Worm (Caenorhabditis elegans) whole organism, L4/young adult: ENCODE measurements around the gene Y47A7.2.

Experiments used
- W03F9.2 ChIP-seq: fragments of 150-350 bp; optimal IDR thresholded peaks from 2 replicates; lab custom pipeline; 2014; ENCODE audit warnings: missing biosample characterization, missing genetic modification characterization
- dao-5 ChIP-seq: sonication (generic microtip); optimal IDR thresholded peaks from 2 replicates; lab custom pipeline; 2016; ENCODE audit warnings: missing genotype, missing genetic modification characterization, moderate library complexity, missing compliant biosample characterization
- him-1 ChIP-seq: sonication (generic microtip); optimal IDR thresholded peaks from 2 replicates; lab custom pipeline; 2016; ENCODE audit warnings: missing genotype, missing genetic modification reagents, missing genetic modification characterization, missing compliant biosample characterization

Y47A7.2 gene

ce11 chrV:5192501-5192900 is 5.6 kb downstream of the Y47A7.2 start, which contains the start of gene C03A7.13:
Gene C03A7.13, minus strand, starts transcription at chrV:5192543.
- no peak for TF ChIP-seq him-1 (tag; lab: Kevin White, UChicago)
- TF ChIP-seq dao-5 (tag; lab: Kevin White, UChicago): no peak
- no peak for TF ChIP-seq W03F9.2 (tag; lab: Kevin White, UChicago)

- no peak for TF ChIP-seq W03F9.2 (tag; lab: Kevin White, UChicago)
- TF ChIP-seq dao-5 (tag; lab: Kevin White, UChicago): no peak
- TF ChIP-seq him-1 (tag; lab: Kevin White, UChicago): no peak
These were observed 16.5 kb downstream of the Y47A7.2 start, which contains the start of gene C03A7.2 for ce11 chrV:5181612-5182011. Gene C03A7.2, plus strand, starts transcription at chrV:5181912.

- no peak for TF ChIP-seq dao-5 (tag; lab: Kevin White, UChicago)
- no peak for TF ChIP-seq him-1 (tag; lab: Kevin White, UChicago)
- no peak for TF ChIP-seq W03F9.2 (tag; lab: Kevin White, UChicago)
These were observed 20.1 kb downstream of the Y47A7.2 start for ce11 chrV:5178051-5178450.

- no peak for TF ChIP-seq dao-5 (tag; lab: Kevin White, UChicago)
- TF ChIP-seq W03F9.2 (tag; lab: Kevin White, UChicago): no peak
- TF ChIP-seq him-1 (tag; lab: Kevin White, UChicago): no peak
These were observed 20.9 kb downstream of the Y47A7.2 start, which contains the start of gene ugt-51 for ce11 chrV:5177209-5177608. Gene ugt-51, minus strand, starts transcription at chrV:5177309.

ce11 chrV:5172833-5173232 is 25.3 kb downstream of the Y47A7.2 start, which contains the start of gene srt-65:
Gene srt-65, minus strand, starts transcription at chrV:5172933.
- TF ChIP-seq W03F9.2 (tag; lab: Kevin White, UChicago): no peak
- no peak for TF ChIP-seq dao-5 (tag; lab: Kevin White, UChicago)
- TF ChIP-seq him-1 (tag; lab: Kevin White, UChicago): no peak

ce11 chrV:5169586-5169985 is 28.6 kb downstream of the Y47A7.2 start, which contains the start of gene srt-64:
Gene srt-64, minus strand, starts transcription at chrV:5169686.
- no peak for TF ChIP-seq W03F9.2 (tag; lab: Kevin White, UChicago)
- TF ChIP-seq him-1 (tag; lab: Kevin White, UChicago): no peak
- no peak for TF ChIP-seq dao-5 (tag; lab: Kevin White, UChicago)

ce11 chrV:5165426-5165825 is 32.7 kb downstream of the Y47A7.2 start, which contains the start of gene srw-140:
Gene srw-140, plus strand, starts transcription at chrV:5165726.
- no peak for TF ChIP-seq dao-5 (tag; lab: Kevin White, UChicago)
- TF ChIP-seq W03F9.2 (tag; lab: Kevin White, UChicago): no peak
- no peak for TF ChIP-seq him-1 (tag; lab: Kevin White, UChicago)

DNA sequence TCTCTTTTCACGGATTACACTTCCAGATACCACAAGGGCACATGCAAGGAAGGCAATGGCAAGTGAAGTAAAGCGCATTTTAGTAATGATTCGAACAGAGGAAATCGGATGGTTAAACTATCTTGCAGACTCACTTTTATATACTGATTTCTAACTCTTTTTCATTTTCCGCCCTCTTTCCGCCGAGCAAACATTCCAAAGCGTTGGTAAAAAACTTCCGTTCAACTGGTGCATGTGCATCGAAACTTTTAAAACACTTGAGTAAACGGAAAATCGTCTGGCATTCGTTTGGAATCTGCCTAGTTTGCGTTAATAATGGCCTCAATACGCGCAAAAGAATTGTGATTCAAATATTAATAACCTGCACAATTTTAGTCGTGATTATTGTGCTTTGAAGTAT is 33.5 kb downstream of the Y47A7.2 start, which contains the start of gene abu-7:
Gene abu-7 (minus strand): TSS at position 101 of the 400 bp plus-strand sequence.
- TF ChIP-seq him-1 (tag; lab: Kevin White, UChicago): no peak
- TF ChIP-seq W03F9.2 (tag; lab: Kevin White, UChicago): no peak
- TF ChIP-seq dao-5 (tag; lab: Kevin White, UChicago): no peak

- TF ChIP-seq him-1 (tag; lab: Kevin White, UChicago): no peak
- TF ChIP-seq W03F9.2 (tag; lab: Kevin White, UChicago): no peak
- no peak for TF ChIP-seq dao-5 (tag; lab: Kevin White, UChicago)
These were observed 36.3 kb downstream of the Y47A7.2 start, which contains the start of gene abu-6 for ce11 chrV:5161792-5162191. Gene abu-6, minus strand, starts transcription at chrV:5161892.

DNA sequence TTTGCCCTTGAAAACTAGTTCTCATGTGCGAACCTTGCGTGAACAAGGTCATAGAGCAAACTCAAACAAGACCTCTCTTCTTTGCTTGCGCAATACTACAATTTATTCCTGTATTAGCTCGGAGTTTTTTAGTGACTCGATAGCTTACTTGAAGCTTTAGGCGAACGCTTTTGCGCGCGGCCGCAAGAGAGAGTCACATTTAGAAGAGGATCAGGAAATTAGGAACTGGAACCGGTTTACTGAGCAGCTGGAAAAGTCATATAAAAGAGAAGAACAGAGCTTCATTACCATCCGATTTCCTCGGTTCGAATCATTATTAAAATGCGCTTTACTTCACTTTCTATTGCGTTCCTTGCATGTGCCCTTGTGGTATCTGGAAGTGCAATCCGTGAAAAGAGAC is 39.8 kb downstream of the Y47A7.2 start, which contains the start of gene abu-15:
Gene abu-15 (plus strand): TSS at position 301 of the 400 bp plus-strand sequence.
- TF ChIP-seq dao-5 (tag; lab: Kevin White, UChicago) (no peak), W03F9.2 (tag; lab: Kevin White, UChicago) (no peak), him-1 (tag; lab: Kevin White, UChicago) (no peak)

DNA sequence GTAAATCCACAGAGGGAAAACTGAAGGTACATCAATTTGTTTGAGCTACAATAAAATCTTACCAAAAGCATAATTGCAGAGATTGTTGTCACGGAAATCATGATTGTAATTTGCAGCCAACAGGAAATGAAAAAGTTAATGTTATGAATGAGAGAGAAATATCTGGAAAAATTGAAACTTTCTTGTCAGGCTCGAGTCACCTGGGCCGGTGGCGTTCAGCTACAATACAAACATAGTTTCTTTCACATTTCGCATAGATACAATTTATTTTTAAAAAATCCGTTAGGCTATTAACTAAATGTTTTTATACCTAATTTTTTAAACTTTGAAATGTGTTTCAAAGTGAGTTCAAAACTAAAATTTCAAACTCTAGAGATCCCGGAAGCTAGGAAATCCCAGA is 40.5 kb downstream of the Y47A7.2 start, which contains the start of gene srx-39:
Gene srx-39 (minus strand): TSS at position 101 of the 400 bp plus-strand sequence.
- TF ChIP-seq him-1 (tag; lab: Kevin White, UChicago) (no peak), W03F9.2 (tag; lab: Kevin White, UChicago) (no peak), dao-5 (tag; lab: Kevin White, UChicago) (no peak)

ce11 chrV:5155516-5155915 is 42.6 kb downstream of the Y47A7.2 start, which contains the start of gene srx-38:
Gene srx-38, minus strand, starts transcription at chrV:5155616.
- TF ChIP-seq him-1 (tag; lab: Kevin White, UChicago) (no peak), W03F9.2 (tag; lab: Kevin White, UChicago) (no peak), dao-5 (tag; lab: Kevin White, UChicago) (no peak)

- TF ChIP-seq him-1 (tag; lab: Kevin White, UChicago) (no peak), dao-5 (tag; lab: Kevin White, UChicago) (no peak), W03F9.2 (tag; lab: Kevin White, UChicago) (no peak)
These were observed 47.3 kb downstream of the Y47A7.2 start, which contains the start of gene srh-130 for ce11 chrV:5150880-5151279. Gene srh-130, plus strand, starts transcription at chrV:5151180.

ce11 chrV:5146394-5146793 is 51.7 kb downstream of the Y47A7.2 start, which contains the start of gene F14F9.6:
Gene F14F9.6, minus strand, starts transcription at chrV:5146494.
- TF ChIP-seq dao-5 (tag; lab: Kevin White, UChicago) (no peak), W03F9.2 (tag; lab: Kevin White, UChicago) (no peak), him-1 (tag; lab: Kevin White, UChicago) (no peak)
